Worm (Caenorhabditis elegans) whole organism, mixed stage, embryonic: ENCODE data around the gene EEED8.3.

Experiments
- blmp-1 ChIP-seq: fragments of 150-350 bp; optimal IDR thresholded peaks from 2 replicates; lab custom pipeline; 2014; ENCODE audit warnings: missing biosample characterization, missing genetic modification characterization
- ceh-39 ChIP-seq: fragments of 150-350 bp; optimal IDR thresholded peaks from 2 replicates; lab custom pipeline; 2014; ENCODE audit warnings: missing biosample characterization, missing genetic modification characterization
- ces-1 ChIP-seq: fragments of 150-350 bp; optimal IDR thresholded peaks from 2 replicates; lab custom pipeline; 2014; ENCODE audit warnings: missing biosample characterization, missing genetic modification reagents, missing genetic modification characterization
- lin-13 ChIP-seq: fragments of 150-350 bp; optimal IDR thresholded peaks from 2 replicates; lab custom pipeline; 2014; ENCODE audit warnings: missing biosample characterization, missing genetic modification characterization
- mep-1 ChIP-seq: fragments of 150-350 bp; optimal IDR thresholded peaks from 2 replicates; lab custom pipeline; 2017; ENCODE audit warnings: missing biosample characterization, missing genetic modification reagents, missing genetic modification characterization, inconsistent platforms
- nhr-237 ChIP-seq: fragments of 150-350 bp; optimal IDR thresholded peaks from 2 replicates; lab custom pipeline; 2014; ENCODE audit warnings: missing biosample characterization, missing genetic modification characterization
- nhr-76 ChIP-seq: sonication (generic microtip); optimal IDR thresholded peaks from 2 replicates; lab custom pipeline; 2017; ENCODE audit warnings: missing biosample characterization, missing genetic modification characterization
- pha-4 ChIP-seq: fragments of 150-350 bp; optimal IDR thresholded peaks from 2 replicates; lab custom pipeline; 2018; ENCODE audit warnings: missing biosample characterization, missing genetic modification reagents, missing genetic modification characterization
- snpc-4 ChIP-seq: fragments of 150-350 bp; optimal IDR thresholded peaks from 2 replicates; lab custom pipeline; 2014; ENCODE audit warnings: missing biosample characterization, missing genetic modification characterization

DNA sequence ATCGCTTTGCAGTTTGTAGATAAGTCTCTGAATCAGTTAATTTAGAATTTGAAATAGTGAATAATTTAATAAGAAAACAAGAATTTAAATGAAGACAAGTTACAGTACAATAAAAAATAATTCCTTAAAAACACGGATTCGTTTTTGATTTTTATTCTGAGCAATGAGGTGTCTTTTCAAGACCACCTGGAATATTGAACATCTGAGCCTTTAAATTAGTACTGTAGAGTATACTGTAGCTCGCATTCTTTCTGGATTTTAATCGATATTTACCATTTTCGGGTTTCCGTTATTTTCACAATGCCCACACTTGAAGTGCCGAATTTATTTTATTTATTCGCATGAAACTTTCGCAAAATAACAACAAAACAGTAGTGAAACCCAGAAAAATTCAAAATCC is 9.8 kb downstream of the EEED8.3 start, which contains the start of gene F07F6.7:
- TF ChIP-seq blmp-1 (tag; lab: Kevin White, UChicago) (no peak), snpc-4 (tag; lab: Kevin White, UChicago) (no peak), ceh-39 (no peak), nhr-76 (tag; lab: Kevin White, UChicago) (no peak), pha-4 (no peak), ces-1 (no peak), lin-13 (tag; lab: Kevin White, UChicago) (no peak), nhr-237 (no peak), mep-1 (tag; lab: Kevin White, UChicago) (no peak)
